Worm (Caenorhabditis elegans): ENCODE results near the gene srw-130.
A peak's percentile ranks its signal among the peaks of the same experiment; 100 is the strongest.

The srw-130 gene

ce11 chrV:3551765-3552164, 3.1 kb upstream of the srw-130 start, which contains the start of gene grl-28:
grl-28 (minus strand) TSS chrV:3551865.
- TF ChIP-seq mdl-1 (tag; optimal IDR thresholded peaks at IDR 0.05) (no peak), ztf-4 (tag; optimal IDR thresholded peaks at IDR 0.05) (no peak), jun-1 (tag; optimal IDR thresholded peaks at IDR 0.05) (no peak), nhr-85 (tag) (peak; percentile 1)

DNA sequence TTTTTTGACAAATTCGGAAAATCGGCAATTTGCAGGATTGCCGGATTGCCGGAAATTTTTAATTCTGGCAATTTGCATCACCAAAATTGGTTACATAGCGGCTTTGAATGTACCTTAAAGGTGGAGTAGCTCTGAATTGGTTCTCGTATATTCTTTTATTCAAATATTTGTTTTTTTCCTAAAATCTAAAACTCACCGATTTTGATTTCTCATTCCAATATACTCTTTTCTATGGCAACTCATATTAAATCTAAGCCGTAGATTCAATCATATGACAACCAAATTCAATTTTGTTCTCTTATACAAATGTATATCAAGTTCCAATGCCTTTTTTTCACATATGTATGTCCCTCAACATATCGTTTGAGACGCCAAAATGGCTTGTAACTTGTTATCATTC, 855 bp upstream of the srw-130 start, which contains the start of gene sri-21:
TSS of gene sri-21 (plus strand) at position 301 of the 400 bp plus-strand sequence.
- no peak for TF ChIP-seq unc-30 (tag; optimal IDR thresholded peaks at IDR 0.05)
- TF ChIP-seq sptf-1 (tag; optimal IDR thresholded peaks at IDR 0.05): no peak
- no peak for TF ChIP-seq ceh-90 (tag; optimal IDR thresholded peaks at IDR 0.05)
- TF ChIP-seq skn-1 (tag; optimal IDR thresholded peaks at IDR 0.05): no peak
- no peak for TF ChIP-seq mef-2 (tag; optimal IDR thresholded peaks at IDR 0.05)

DNA sequence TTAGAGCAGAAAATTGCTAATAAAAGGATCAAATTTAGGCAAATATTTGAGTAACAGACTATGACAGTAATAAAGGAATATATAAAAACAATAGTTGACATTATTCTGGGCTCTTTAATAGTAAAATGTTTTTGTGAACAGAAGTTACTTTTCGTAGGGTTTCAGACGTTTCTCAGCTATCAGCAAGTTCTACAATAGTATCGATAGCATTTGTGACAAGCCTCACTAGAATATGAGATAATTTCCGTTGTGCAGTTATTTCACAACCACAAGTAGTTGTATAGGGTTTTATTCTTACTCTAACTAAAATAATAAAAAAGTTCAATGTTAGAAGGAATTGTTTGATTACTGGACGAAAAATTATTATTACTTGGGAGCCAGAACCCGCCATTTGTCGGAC, 2.2 kb downstream of the srw-130 start, which contains the start of gene srbc-68:
TSS of gene srbc-68 (minus strand) at position 101 of the 400 bp plus-strand sequence.
- TF ChIP-seq xbp-1 (tag; optimal IDR thresholded peaks at IDR 0.05): no peak
- no peak for TF ChIP-seq isw-1 (GFP tag; IDR thresholded peaks at IDR 0.05)
- no peak for TF ChIP-seq mab-9 (GFP tag; IDR thresholded peaks at IDR 0.05)
- TF ChIP-seq zip-4 (GFP tag; optimal IDR thresholded peaks at IDR 0.05): no peak
- no peak for TF ChIP-seq pqm-1 (tag; optimal IDR thresholded peaks at IDR 0.05)
- no peak for TF ChIP-seq nhr-20 (tag; optimal IDR thresholded peaks at IDR 0.05)
- no peak for TF ChIP-seq nhr-19 (GFP tag; conservative IDR thresholded peaks at IDR 0.05)
- TF ChIP-seq lin-14 (GFP tag; optimal IDR thresholded peaks at IDR 0.05): no peak
- no peak for TF ChIP-seq unc-62 (GFP tag; optimal IDR thresholded peaks at IDR 0.05)
- TF ChIP-seq nhr-237 (tag; optimal IDR thresholded peaks at IDR 0.05): no peak
- no peak for TF ChIP-seq sptf-1 (tag; optimal IDR thresholded peaks at IDR 0.05)
- TF ChIP-seq tbx-2 (tag; optimal IDR thresholded peaks at IDR 0.05): no peak
- no peak for TF ChIP-seq snpc-4 (tag; optimal IDR thresholded peaks at IDR 0.05)
- no peak for TF ChIP-seq nhr-76 (tag; optimal IDR thresholded peaks at IDR 0.05)
- no peak for TF ChIP-seq ces-1 (GFP tag; optimal IDR thresholded peaks at IDR 0.05)
- TF ChIP-seq sup-37 (GFP tag; optimal IDR thresholded peaks at IDR 0.05): no peak
- TF ChIP-seq F16B12.6 (tag; optimal IDR thresholded peaks at IDR 0.05): no peak
- TF ChIP-seq nhr-71 (tag; optimal IDR thresholded peaks at IDR 0.05): no peak

- TF ChIP-seq aly-2 (tag; optimal IDR thresholded peaks at IDR 0.05) (no peak), fos-1 (tag; optimal IDR thresholded peaks at IDR 0.05) (no peak), zag-1 (tag; optimal IDR thresholded peaks at IDR 0.05) (no peak), mab-9 (GFP tag; IDR thresholded peaks at IDR 0.05) (no peak), nhr-12 (tag; optimal IDR thresholded peaks at IDR 0.05) (no peak), pag-3 (tag; optimal IDR thresholded peaks at IDR 0.05; ENCODE audit: borderline replicate concordance, insufficient read depth) (no peak), C04F5.9 (tag; optimal IDR thresholded peaks at IDR 0.05) (no peak), efl-3 (GFP tag; optimal IDR thresholded peaks at IDR 0.05) (no peak), lir-3 (tag; optimal IDR thresholded peaks at IDR 0.05; ENCODE audit: poor library complexity) (no peak)
Observed at ce11 chrV:3543344-3543743, 5.4 kb downstream of the srw-130 start, which contains the start of gene nhr-222. nhr-222 (minus strand) TSS chrV:3543444.

- TF ChIP-seq alr-1 (tag; optimal IDR thresholded peaks at IDR 0.05; ENCODE audit: borderline replicate concordance) (no peak), ceh-88 (GFP tag; IDR thresholded peaks at IDR 0.05) (no peak), lsy-2 (tag; optimal IDR thresholded peaks at IDR 0.05) (no peak), unc-62 (GFP tag; optimal IDR thresholded peaks at IDR 0.05) (no peak), aha-1 (tag; optimal IDR thresholded peaks at IDR 0.05) (no peak), C34B4.2 (tag; optimal IDR thresholded peaks at IDR 0.05) (no peak)
Observed at ce11 chrV:3541117-3541516, 7.6 kb downstream of the srw-130 start, which contains the start of gene srbc-67. srbc-67 (minus strand) TSS chrV:3541217.

Data from whole organism, L1 larva.